Worm (Caenorhabditis elegans): ENCODE data around the gene twk-17.
A peak's percentile ranks its signal among the peaks of the same experiment; 100 is the strongest.

twk-17 gene

ce11 chrX:7583930-7584329, 24.0 kb downstream of the twk-17 start (continued):
- TF ChIP-seq egl-27 (tag; optimal IDR thresholded peaks at IDR 0.05): no peak
- no peak for TF ChIP-seq hlh-17 (GFP tag; optimal IDR thresholded peaks at IDR 0.05; ENCODE audit: borderline replicate concordance)
- TF ChIP-seq swsn-7 (tag; optimal IDR thresholded peaks at IDR 0.05): no peak
- TF ChIP-seq nhr-237 (tag; optimal IDR thresholded peaks at IDR 0.05): no peak
- no peak for TF ChIP-seq mdl-1 (tag; optimal IDR thresholded peaks at IDR 0.05)
- TF ChIP-seq ceh-90 (tag; optimal IDR thresholded peaks at IDR 0.05): no peak
- TF ChIP-seq nhr-11 (tag; optimal IDR thresholded peaks at IDR 0.05): no peak
- no peak for TF ChIP-seq F16B12.6 (tag; optimal IDR thresholded peaks at IDR 0.05)
- TF ChIP-seq ama-1 (optimal IDR thresholded peaks at IDR 0.05): no peak
- TF ChIP-seq nhr-85 (tag): peak; percentile 80
- TF ChIP-seq blmp-1 (tag; optimal IDR thresholded peaks at IDR 0.05): peak; percentile 59
- no peak for TF ChIP-seq ets-5 (GFP tag; IDR thresholded peaks at IDR 0.05)
- no peak for TF ChIP-seq aha-1 (tag; optimal IDR thresholded peaks at IDR 0.05)
- TF ChIP-seq unc-130 (tag; optimal IDR thresholded peaks at IDR 0.05): peak; percentile 78
- TF ChIP-seq nhr-71 (tag; optimal IDR thresholded peaks at IDR 0.05): peak; percentile 44
- peak; percentile 27 for TF ChIP-seq tbx-2 (tag; optimal IDR thresholded peaks at IDR 0.05)
- TF ChIP-seq nhr-90 (tag; optimal IDR thresholded peaks at IDR 0.05; ENCODE audit: poor library complexity): peak; percentile 29
- no peak for TF ChIP-seq aly-2 (tag; optimal IDR thresholded peaks at IDR 0.05)
- no peak for TF ChIP-seq unc-86 (tag; optimal IDR thresholded peaks at IDR 0.05)
- no peak for TF ChIP-seq ceh-63 (GFP tag; optimal IDR thresholded peaks at IDR 0.05)
- no peak for TF ChIP-seq mef-2 (tag; optimal IDR thresholded peaks at IDR 0.05)
- TF ChIP-seq isw-1 (GFP tag; IDR thresholded peaks at IDR 0.05): no peak

ce11 chrX:7582223-7582622, 25.7 kb downstream of the twk-17 start:
- TF ChIP-seq nhr-90 (tag; optimal IDR thresholded peaks at IDR 0.05; ENCODE audit: poor library complexity) (no peak), aly-2 (tag; optimal IDR thresholded peaks at IDR 0.05) (no peak), rnt-1 (tag; optimal IDR thresholded peaks at IDR 0.05) (no peak), snu-23 (GFP tag; optimal IDR thresholded peaks at IDR 0.05) (no peak), lin-13 (GFP tag; optimal IDR thresholded peaks at IDR 0.05) (no peak), nhr-28 (tag; optimal IDR thresholded peaks at IDR 0.05) (no peak), fkh-10 (GFP tag; optimal IDR thresholded peaks at IDR 0.05) (no peak), lir-3 (tag; optimal IDR thresholded peaks at IDR 0.05; ENCODE audit: poor library complexity) (no peak), nhr-85 (tag) (no peak), nhr-76 (tag; optimal IDR thresholded peaks at IDR 0.05) (no peak), xbp-1 (tag; optimal IDR thresholded peaks at IDR 0.05) (no peak), mef-2 (tag; optimal IDR thresholded peaks at IDR 0.05) (no peak), C34B4.2 (tag; optimal IDR thresholded peaks at IDR 0.05) (no peak), efl-1 (optimal IDR thresholded peaks at IDR 0.05) (no peak), efl-1 (GFP tag; optimal IDR thresholded peaks at IDR 0.05 in 1 of 2) (no peak), lin-39 (tag; optimal IDR thresholded peaks at IDR 0.05) (no peak), tlp-1 (tag; optimal IDR thresholded peaks at IDR 0.05) (no peak)

ce11 chrX:7578308-7578707, 29.6 kb downstream of the twk-17 start:
- TF ChIP-seq nhr-71 (tag; optimal IDR thresholded peaks at IDR 0.05) (peak; percentile 24), nhr-20 (tag; optimal IDR thresholded peaks at IDR 0.05) (peak; percentile 19), elt-2 (tag; optimal IDR thresholded peaks at IDR 0.05) (peak; percentile 78), blmp-1 (tag; optimal IDR thresholded peaks at IDR 0.05) (peak; percentile 24), egl-13 (tag; optimal IDR thresholded peaks at IDR 0.05) (peak; percentile 8), fos-1 (tag; optimal IDR thresholded peaks at IDR 0.05) (no peak), pqm-1 (tag; optimal IDR thresholded peaks at IDR 0.05) (peak; percentile 93), fkh-10 (GFP tag; optimal IDR thresholded peaks at IDR 0.05) (no peak), unc-30 (tag; optimal IDR thresholded peaks at IDR 0.05) (no peak), ceh-8 (GFP tag; optimal IDR thresholded peaks at IDR 0.05) (no peak)
